Worm (Caenorhabditis elegans) whole organism, mixed stage, embryonic: Measurements from ENCODE around the gene srz-14.

Experiments used
- blmp-1 ChIP-seq: fragments of 150-350 bp; optimal IDR thresholded peaks from 2 replicates; lab custom pipeline; 2014; ENCODE audit warnings: missing biosample characterization, missing genetic modification characterization
- ces-1 ChIP-seq: fragments of 150-350 bp; optimal IDR thresholded peaks from 2 replicates; lab custom pipeline; 2014; ENCODE audit warnings: missing biosample characterization, missing genetic modification reagents, missing genetic modification characterization
- mep-1 ChIP-seq: fragments of 150-350 bp; optimal IDR thresholded peaks from 2 replicates; lab custom pipeline; 2017; ENCODE audit warnings: missing biosample characterization, missing genetic modification reagents, missing genetic modification characterization, inconsistent platforms
- sptf-1 ChIP-seq: sonication (generic microtip); optimal IDR thresholded peaks from 2 replicates; lab custom pipeline; 2017; ENCODE audit warnings: mild to moderate bottlenecking, missing genetic modification characterization, moderate library complexity, missing compliant biosample characterization

- no peak for TF ChIP-seq ces-1 (GFP tag; lab: Kevin White, UChicago)
- TF ChIP-seq sptf-1 (tag; lab: Kevin White, UChicago), result no peak
- no peak for TF ChIP-seq mep-1 (tag; lab: Kevin White, UChicago)
- TF ChIP-seq blmp-1, result no peak
These were observed 34.7 kb upstream of the srz-14 start, which contains the start of gene F10A3.4 for ce11 chrV:16148805-16149204.
